Fruit fly (Drosophila melanogaster) whole organism, embryonic: ENCODE measurements around the gene Snx21.

Source experiments
- Atf3 ChIP-seq: fragments of 200-800 bp; sonication (Bioruptor generic); optimal IDR thresholded peaks from 3 replicates; lab custom pipeline; 2016; ENCODE audit warnings: missing biosample characterization, missing genetic modification characterization
- CG11696 ChIP-seq: fragments of 200-800 bp; sonication (Bioruptor generic); IDR thresholded peaks from 2 replicates; pipeline ENCODE4 v1.3.6; 2022; ENCODE audit warnings: missing biosample characterization, missing genetic modification characterization
- CG13287 ChIP-seq: fragments of 200-800 bp; sonication (Bioruptor generic); IDR thresholded peaks from 2 replicates; pipeline ENCODE4 v1.3.6; 2022; ENCODE audit warnings: missing biosample characterization, missing genetic modification characterization; ENCODE audit not compliant: partially characterized antibody
- CG14710 ChIP-seq: fragments of 200-800 bp; sonication (Bioruptor generic); optimal IDR thresholded peaks from 3 replicates; lab custom pipeline; 2019; ENCODE audit warnings: missing biosample characterization, mild to moderate bottlenecking, missing genetic modification characterization, moderate library complexity
- CG16813 ChIP-seq: fragments of 200-800 bp; sonication (Bioruptor generic); IDR thresholded peaks from 3 replicates; pipeline ENCODE4 v1.3.6; 2022; ENCODE audit warnings: missing biosample characterization, missing genetic modification characterization; ENCODE audit not compliant: partially characterized antibody
- CG17361 ChIP-seq: fragments of 200-800 bp; sonication (Bioruptor generic); IDR thresholded peaks from 3 replicates; pipeline ENCODE4 v1.3.6; 2022; ENCODE audit warnings: missing biosample characterization, missing genetic modification characterization
- CG17802 ChIP-seq: fragments of 200-800 bp; sonication (Bioruptor generic); optimal IDR thresholded peaks from 2 replicates; lab custom pipeline; 2018; ENCODE audit warnings: missing biosample characterization, mild to moderate bottlenecking, missing genetic modification characterization, moderate library complexity
- CG17829 ChIP-seq: fragments of 200-800 bp; optimal IDR thresholded peaks from 2 replicates; lab custom pipeline; 2019; ENCODE audit warnings: missing biosample characterization, mild to moderate bottlenecking, missing genetic modification characterization, moderate library complexity
- CG17912 ChIP-seq: fragments of 200-800 bp; sonication (Bioruptor generic); optimal IDR thresholded peaks from 2 replicates; lab custom pipeline; 2018; ENCODE audit warnings: missing biosample characterization, mild to moderate bottlenecking, missing genetic modification characterization
- CG2116 ChIP-seq: fragments of 200-800 bp; sonication (Bioruptor generic); optimal IDR thresholded peaks from 3 replicates; lab custom pipeline; 2018; ENCODE audit warnings: missing biosample characterization, mild to moderate bottlenecking, missing genetic modification characterization
- CG2202 ChIP-seq: fragments of 200-800 bp; sonication (Bioruptor generic); optimal IDR thresholded peaks from 2 replicates; lab custom pipeline; 2018; ENCODE audit warnings: missing biosample characterization, mild to moderate bottlenecking, missing genetic modification characterization
- CG2712 ChIP-seq: fragments of 200-800 bp; optimal IDR thresholded peaks from 3 replicates; lab custom pipeline; 2019; ENCODE audit warnings: missing biosample characterization, mild to moderate bottlenecking, missing genetic modification characterization, moderate library complexity
- CG30020 ChIP-seq: fragments of 200-800 bp; optimal IDR thresholded peaks from 2 replicates; lab custom pipeline; 2019; ENCODE audit warnings: missing biosample characterization, mild to moderate bottlenecking, missing genetic modification characterization, moderate library complexity
- CG3838 ChIP-seq: fragments of 200-800 bp; sonication (Bioruptor generic); optimal IDR thresholded peaks from 3 replicates; lab custom pipeline; 2016; ENCODE audit warnings: missing biosample characterization, missing genetic modification characterization
- CG42726 ChIP-seq: fragments of 200-800 bp; sonication (Bioruptor generic); IDR thresholded peaks from 2 replicates; pipeline ENCODE4 v1.3.6; 2022; ENCODE audit warnings: missing biosample characterization, missing genetic modification characterization; ENCODE audit not compliant: partially characterized antibody
- CG4617 ChIP-seq: fragments of 200-800 bp; sonication (Bioruptor generic); optimal IDR thresholded peaks from 3 replicates; lab custom pipeline; 2016; ENCODE audit warnings: missing biosample characterization, missing genetic modification characterization, borderline replicate concordance
- CG5245 ChIP-seq: fragments of 200-800 bp; sonication (Bioruptor generic); optimal IDR thresholded peaks from 3 replicates; lab custom pipeline; 2016; ENCODE audit warnings: missing biosample characterization, missing genetic modification characterization
- CG7987 ChIP-seq: fragments of 200-800 bp; sonication (Bioruptor generic); optimal IDR thresholded peaks from 2 replicates; lab custom pipeline; 2018; ENCODE audit warnings: missing biosample characterization, mild to moderate bottlenecking, missing genetic modification characterization, moderate library complexity
- CG9437 ChIP-seq: fragments of 200-800 bp; sonication (Bioruptor generic); optimal IDR thresholded peaks from 2 replicates; lab custom pipeline; 2018; ENCODE audit warnings: missing biosample characterization, mild to moderate bottlenecking, missing genetic modification characterization
- CHES-1-like ChIP-seq: fragments of 200-800 bp; sonication (Bioruptor generic); optimal IDR thresholded peaks from 2 replicates; lab custom pipeline; 2016; ENCODE audit warnings: missing biosample characterization, missing genetic modification characterization
- CTCF ChIP-seq: fragments of 200-800 bp; sonication (Bioruptor generic); optimal IDR thresholded peaks from 2 replicates; lab custom pipeline; 2017; ENCODE audit warnings: missing biosample characterization, mild to moderate bottlenecking, missing genetic modification characterization, moderate library complexity
- ERR ChIP-seq: fragments of 200-800 bp; sonication (Bioruptor generic); optimal IDR thresholded peaks from 2 replicates; lab custom pipeline; 2016; ENCODE audit warnings: missing biosample characterization, missing genetic modification characterization
- Gsc ChIP-seq: fragments of 200-800 bp; sonication (Bioruptor generic); IDR thresholded peaks from 2 replicates; pipeline ENCODE4 v1.3.6; 2022; ENCODE audit warnings: missing biosample characterization, missing genetic modification characterization
- MESR4 ChIP-seq: fragments of 200-800 bp; sonication (Bioruptor generic); optimal IDR thresholded peaks from 2 replicates; lab custom pipeline; 2018; ENCODE audit warnings: missing biosample characterization, mild to moderate bottlenecking, missing genetic modification characterization, moderate library complexity
- NC2α ChIP-seq: fragments of 200-800 bp; sonication (Bioruptor generic); optimal IDR thresholded peaks from 2 replicates; lab custom pipeline; 2016; ENCODE audit warnings: missing biosample characterization, missing genetic modification characterization
- Nf-YC ChIP-seq: fragments of 200-800 bp; optimal IDR thresholded peaks from 3 replicates; lab custom pipeline; 2019; ENCODE audit warnings: missing biosample characterization, mild to moderate bottlenecking, missing genetic modification characterization, moderate library complexity
- Pdp1 ChIP-seq, 2 experiments: fragments of 200-800 bp; sonication (Bioruptor generic); optimal IDR thresholded peaks; 3 replicates each; lab custom pipeline; 2016; ENCODE audit warnings: missing biosample characterization in 2 of 2, missing genetic modification characterization in 2 of 2, mild to moderate bottlenecking in 1 of 2, moderate library complexity in 1 of 2
- Ravus ChIP-seq: fragments of 200-800 bp; sonication (Bioruptor generic); IDR thresholded peaks from 2 replicates; pipeline ENCODE4 v1.3.6; 2022; ENCODE audit warnings: missing biosample characterization, missing genetic modification characterization
- YL-1 ChIP-seq: fragments of 200-800 bp; sonication (Bioruptor generic); optimal IDR thresholded peaks from 3 replicates; lab custom pipeline; 2017; ENCODE audit warnings: missing biosample characterization, mild to moderate bottlenecking, missing genetic modification characterization
- ato ChIP-seq: fragments of 200-800 bp; sonication (Bioruptor generic); IDR thresholded peaks from 2 replicates; pipeline ENCODE4 v1.3.6; 2022; ENCODE audit warnings: missing biosample characterization, missing genetic modification characterization; ENCODE audit not compliant: partially characterized antibody
- chif ChIP-seq, 2 experiments: fragments of 200-800 bp; sonication (Bioruptor generic); optimal IDR thresholded peaks; 3 replicates each; lab custom pipeline; 2016; ENCODE audit warnings: missing biosample characterization in 2 of 2, missing genetic modification characterization in 2 of 2
- chm ChIP-seq: fragments of 200-800 bp; sonication (Bioruptor generic); IDR thresholded peaks from 2 replicates; pipeline ENCODE4 v1.3.6; 2022; ENCODE audit warnings: missing biosample characterization, missing genetic modification characterization
- dan ChIP-seq: fragments of 200-800 bp; sonication (Bioruptor generic); IDR thresholded peaks from 2 replicates; pipeline ENCODE4 v1.3.6; 2022; ENCODE audit warnings: missing biosample characterization, missing genetic modification characterization
- en ChIP-seq: fragments of 200-800 bp; sonication (Bioruptor generic); optimal IDR thresholded peaks from 2 replicates; lab custom pipeline; 2016; ENCODE audit warnings: missing biosample characterization, missing genetic modification characterization
- eve ChIP-seq, 2 experiments: fragments of >200 bp; optimal IDR thresholded peaks; 2 replicates each; lab custom pipeline; 2017; ENCODE audit warnings: missing biosample characterization in 2 of 2, missing genetic modification characterization in 2 of 2
- fd3F ChIP-seq: fragments of 200-800 bp; sonication (Bioruptor generic); optimal IDR thresholded peaks from 2 replicates; lab custom pipeline; 2018; ENCODE audit warnings: missing biosample characterization, mild to moderate bottlenecking, missing genetic modification characterization, moderate library complexity
- fru ChIP-seq: fragments of >200 bp; optimal IDR thresholded peaks from 2 replicates; lab custom pipeline; 2017
- h ChIP-seq: fragments of >200 bp; optimal IDR thresholded peaks from 2 replicates; lab custom pipeline; 2017
- kay ChIP-seq: fragments of 200-800 bp; sonication (Bioruptor generic); optimal IDR thresholded peaks from 2 replicates; lab custom pipeline; 2016; ENCODE audit warnings: missing biosample characterization, missing genetic modification characterization
- lov ChIP-seq, 2 experiments: fragments of 200-800 bp in 1 of 2; fragments of >200 bp in 1 of 2; sonication (Bioruptor generic) in 1 of 2; IDR thresholded peaks in 1 of 2; optimal IDR thresholded peaks in 1 of 2; 2 replicates in 1 of 2; 3 replicates in 1 of 2; pipeline versions ENCODE4 v1.3.6 to Lab custom; 2017 to 2022; ENCODE audit warnings: missing biosample characterization in 1 of 2, missing genetic modification characterization in 1 of 2
- sens ChIP-seq: fragments of 200-800 bp; sonication (Bioruptor generic); peaks from one replicate; lab custom pipeline; 2016; ENCODE audit warnings: missing biosample characterization, missing genetic modification characterization
- tll ChIP-seq, 2 experiments: fragments of 200-800 bp in 1 of 2; fragments of >200 bp in 1 of 2; sonication (Bioruptor generic) in 1 of 2; optimal IDR thresholded peaks; 2 replicates each; lab custom pipeline; 2017 to 2019; ENCODE audit warnings: missing biosample characterization in 2 of 2, missing genetic modification characterization in 2 of 2, mild to moderate bottlenecking in 1 of 2, moderate library complexity in 1 of 2
- usp ChIP-seq: fragments of >200 bp; optimal IDR thresholded peaks from 2 replicates; lab custom pipeline; 2017; ENCODE audit warnings: missing biosample characterization, missing genetic modification characterization
- vnd ChIP-seq: fragments of 200-800 bp; sonication (Bioruptor generic); IDR thresholded peaks from 3 replicates; pipeline ENCODE4 v1.3.6; 2022; ENCODE audit warnings: missing biosample characterization, missing genetic modification characterization; ENCODE audit not compliant: partially characterized antibody
- z ChIP-seq: fragments of 200-800 bp; sonication (Bioruptor generic); IDR thresholded peaks from 3 replicates; pipeline ENCODE4 v1.3.6; 2022; ENCODE audit warnings: missing biosample characterization, missing genetic modification characterization
- zfh2 ChIP-seq: fragments of 200-800 bp; sonication (Bioruptor generic); optimal IDR thresholded peaks from 2 replicates; lab custom pipeline; 2016; ENCODE audit warnings: missing biosample characterization, missing genetic modification characterization

Snx21 gene

DNA sequence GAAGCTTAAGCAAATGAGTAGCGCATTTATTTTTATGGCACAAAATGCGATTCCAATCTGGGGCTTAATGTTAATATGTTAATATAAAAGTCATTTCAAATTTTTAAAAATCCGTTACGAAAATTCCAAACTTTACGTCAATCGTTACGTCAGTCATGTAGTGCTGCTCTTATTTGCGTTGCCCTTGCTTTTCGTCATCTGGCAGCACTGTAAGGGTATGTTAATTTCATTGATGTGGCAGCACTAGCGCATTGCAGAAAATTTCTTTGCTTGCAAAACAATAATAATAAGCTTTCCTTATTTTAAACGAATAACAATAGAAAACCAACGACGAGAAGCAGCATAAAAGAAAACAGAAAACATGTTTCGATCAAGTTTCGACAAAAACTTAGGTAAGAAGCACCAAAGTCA is 25.6 kb downstream of the Snx21 start, which contains the start of gene Hrs (continued):
- TF ChIP-seq CG2202 (no peak), CG17802 (no peak), sens (GFP tag; lab: Kevin White, UChicago) (peak; percentile 81), vnd (no peak), CG30020 (tag; lab: Kevin White, UChicago) (peak; percentile 1), en (GFP tag; lab: Kevin White, UChicago) (no peak), CG9437 (GFP tag; lab: Kevin White, UChicago) (peak; percentile 100), h (lab: Kevin White, UChicago) (no peak), CG3838 (GFP tag; lab: Kevin White, UChicago) (no peak), CG13287 (peak; percentile 33; the same call in 1 of the 2 replicates), z (GFP tag; lab: Robert Waterston, UW) (no peak), CG17361 (GFP tag; lab: Robert Waterston, UW) (0 out of 3 replicates have a peak, but pooled peaks have one; percentile 18), Pdp1 (GFP tag; optimal IDR thresholded peaks at IDR 0.05; lab: Kevin White, UChicago) (peak in 1 of 2 experiments; percentile 91), MESR4 (GFP tag; lab: Kevin White, UChicago) (peak; percentile 61), fru (lab: Kevin White, UChicago) (no peak), CG14710 (peak; percentile 71), ERR (GFP tag; lab: Kevin White, UChicago) (peak; percentile 3), kay (peak; percentile 95), Gsc (GFP tag; lab: Robert Waterston, UW) (no peak), CG16813 (0 out of 3 replicates have a peak, but pooled peaks have one; percentile 39), dan (GFP tag; lab: Robert Waterston, UW) (no peak), CHES-1-like (peak; percentile 27), CTCF (GFP tag; lab: Kevin White, UChicago) (peak; percentile 22), Atf3 (GFP tag; lab: Kevin White, UChicago) (no peak), Ravus (GFP tag; lab: Robert Waterston, UW) (no peak), CG2712 (tag; lab: Kevin White, UChicago) (peak; percentile 34), lov (optimal IDR thresholded peaks at IDR 0.05; lab: Kevin White, UChicago) (no peak), lov (GFP tag; IDR thresholded peaks at IDR 0.05; lab: Robert Waterston, UW) (no peak), fd3F (GFP tag; lab: Kevin White, UChicago) (no peak), CG17829 (tag; lab: Kevin White, UChicago) (peak; percentile 41), ato (GFP tag; lab: Robert Waterston, UW) (no peak), usp (GFP tag; lab: Kevin White, UChicago) (no peak), CG11696 (GFP tag; lab: Robert Waterston, UW) (no peak), zfh2 (no peak), Nf-YC (tag; lab: Kevin White, UChicago) (peak; percentile 42), tll (GFP tag; optimal IDR thresholded peaks at IDR 0.05; lab: Kevin White, UChicago) (peak in 1 of 2 experiments; percentile 24), CG4617 (GFP tag; lab: Kevin White, UChicago) (peak; percentile 95), CG2116 (GFP tag; lab: Kevin White, UChicago) (peak; percentile 68), eve (GFP tag; optimal IDR thresholded peaks at IDR 0.05; lab: Kevin White, UChicago) (no peak), NC2α (no peak), CG5245 (GFP tag; lab: Kevin White, UChicago) (no peak), chif (GFP tag; optimal IDR thresholded peaks at IDR 0.05; lab: Kevin White, UChicago) (no peak), CG7987 (peak; percentile 24), chm (no peak), CG42726 (GFP tag; lab: Robert Waterston, UW) (0 out of 2 replicates have a peak, but pooled peaks have one; percentile 32), CG17912 (GFP tag; lab: Kevin White, UChicago) (no peak), YL-1 (GFP tag; lab: Kevin White, UChicago) (peak; percentile 71)
